5 worm cellular contexts compared by ENCODE assay signal in the genomic region with DNA sequence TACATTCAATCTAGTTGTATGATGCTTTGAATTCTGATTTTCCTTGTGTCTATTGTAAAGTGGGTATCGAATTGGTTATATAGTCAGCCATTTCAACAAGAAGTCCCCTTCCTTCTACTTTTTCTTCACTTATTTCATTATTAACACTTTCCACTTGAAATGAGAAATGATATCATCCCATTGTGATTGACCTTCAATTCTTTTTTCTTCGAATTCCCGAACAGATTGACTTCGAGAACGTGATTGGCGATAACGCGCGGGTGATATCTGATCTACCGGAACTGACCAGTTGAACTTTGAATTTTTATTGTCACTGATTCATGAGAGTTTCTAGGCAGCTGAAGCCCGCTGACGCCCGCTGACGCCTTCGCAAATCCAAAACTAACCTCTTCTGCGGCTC.
TF ChIP-seq lines count a peak whose summit lies in the region.

No protein-coding gene starts in this region.

TF ChIP-seq in whole organism, L1 larva, 84 proteins besides CTCF, POLR2A, EP300 and RAD21:
- TF ChIP-seq nhr-85 (tag; lab: Kevin White, UChicago) (peak; percentile 44), blmp-1 (tag; optimal IDR thresholded peaks at IDR 0.05; lab: Kevin White, UChicago) (peak; percentile 34), snu-23 (GFP tag; optimal IDR thresholded peaks at IDR 0.05; lab: Kevin White, UChicago) (no peak), nhr-20 (tag; optimal IDR thresholded peaks at IDR 0.05; lab: Kevin White, UChicago) (peak; percentile 15)
TF ChIP-seq in whole organism, L1 larva: peak in this region for 3.

TF ChIP-seq in whole organism, L2 larva, 48 proteins besides CTCF, POLR2A, EP300 and RAD21:
- TF ChIP-seq elt-1 (tag; optimal IDR thresholded peaks at IDR 0.05; lab: Kevin White, UChicago) (no peak), sma-9 (GFP tag; optimal IDR thresholded peaks at IDR 0.05; lab: Kevin White, UChicago) (peak; percentile 75), sma-9 (tag; optimal IDR thresholded peaks at IDR 0.05; lab: Kevin White, UChicago) (no peak), ztf-11 (tag; optimal IDR thresholded peaks at IDR 0.05; lab: Kevin White, UChicago) (no peak), unc-62 (GFP tag; optimal IDR thresholded peaks at IDR 0.05; lab: Kevin White, UChicago) (no peak), nhr-21 (tag; optimal IDR thresholded peaks at IDR 0.05; lab: Kevin White, UChicago) (peak; percentile 31), nhr-237 (tag; optimal IDR thresholded peaks at IDR 0.05; lab: Kevin White, UChicago) (no peak), nhr-25 (tag; optimal IDR thresholded peaks at IDR 0.05; lab: Kevin White, UChicago) (peak; percentile 40), C34F6.9 (tag; optimal IDR thresholded peaks at IDR 0.05; lab: Kevin White, UChicago) (no peak), fos-1 (tag; optimal IDR thresholded peaks at IDR 0.05; lab: Kevin White, UChicago) (peak; percentile 1), egl-27 (tag; optimal IDR thresholded peaks at IDR 0.05; lab: Kevin White, UChicago) (no peak), nhr-129 (tag; optimal IDR thresholded peaks at IDR 0.05; lab: Kevin White, UChicago) (no peak), ceh-16 (tag; optimal IDR thresholded peaks at IDR 0.05; lab: Kevin White, UChicago) (no peak)

TF ChIP-seq in whole organism, L3 larva, 47 proteins besides CTCF, POLR2A, EP300 and RAD21:
- TF ChIP-seq tbx-2 (tag; optimal IDR thresholded peaks at IDR 0.05; lab: Kevin White, UChicago) (no peak), nhr-25 (tag; optimal IDR thresholded peaks at IDR 0.05; lab: Kevin White, UChicago) (peak; percentile 25), nhr-23 (tag; optimal IDR thresholded peaks at IDR 0.05; lab: Kevin White, UChicago) (peak; percentile 40), pha-4 (tag; optimal IDR thresholded peaks at IDR 0.05; lab: Kevin White, UChicago) (no peak), nhr-43 (tag; optimal IDR thresholded peaks at IDR 0.05; lab: Kevin White, UChicago; ENCODE audit: poor library complexity, severe bottlenecking) (peak; percentile 29)
TF ChIP-seq in whole organism, L3 larva: peak in this region for 3.

TF ChIP-seq in whole organism, L4 larva, 104 proteins besides CTCF, POLR2A, EP300 and RAD21:
- TF ChIP-seq ztf-11 (tag; optimal IDR thresholded peaks at IDR 0.05; lab: Kevin White, UChicago) (no peak), egl-27 (tag; optimal IDR thresholded peaks at IDR 0.05; lab: Kevin White, UChicago) (no peak), lsy-2 (tag; optimal IDR thresholded peaks at IDR 0.05; lab: Kevin White, UChicago) (no peak), lin-29 (GFP tag; IDR thresholded peaks at IDR 0.05; lab: Robert Waterston, UW) (no peak), saeg-2 (GFP tag; IDR thresholded peaks at IDR 0.05; lab: Robert Waterston, UW) (no peak), tra-1 (GFP tag; IDR thresholded peaks at IDR 0.05; lab: Robert Waterston, UW) (0 out of 2 replicates have a peak, but pooled peaks have one; percentile 28), nhr-237 (tag; optimal IDR thresholded peaks at IDR 0.05; lab: Kevin White, UChicago) (no peak), nhr-48 (tag; optimal IDR thresholded peaks at IDR 0.05; lab: Kevin White, UChicago) (peak; percentile 31), mdl-1 (tag; optimal IDR thresholded peaks at IDR 0.05; lab: Kevin White, UChicago) (peak in 1 of 2 experiments; percentile 22), nhr-102 (tag; optimal IDR thresholded peaks at IDR 0.05; lab: Kevin White, UChicago) (no peak), mxl-3 (GFP tag; optimal IDR thresholded peaks at IDR 0.05; lab: Kevin White, UChicago) (peak; percentile 19), hlh-11 (tag; optimal IDR thresholded peaks at IDR 0.05; lab: Kevin White, UChicago) (peak; percentile 14), hlh-30 (tag; optimal IDR thresholded peaks at IDR 0.05; lab: Kevin White, UChicago; ENCODE audit: insufficient read depth) (peak; percentile 29), nhr-28 (tag; optimal IDR thresholded peaks at IDR 0.05; lab: Kevin White, UChicago) (peak; percentile 63), dmd-6 (GFP tag; IDR thresholded peaks at IDR 0.05; lab: Robert Waterston, UW) (peak; percentile 31)
TF ChIP-seq in whole organism, L4 larva: peak in this region for 8.

TF ChIP-seq in whole organism, young adult, 124 proteins besides CTCF, POLR2A, EP300 and RAD21:
- peak; percentile 40; the same call in 1 of the 2 replicates for TF ChIP-seq C06A6.2 (GFP tag; conservative IDR thresholded peaks at IDR 0.05; lab: Robert Waterston, UW)
- TF ChIP-seq bed-2 (GFP tag; IDR thresholded peaks at IDR 0.05; lab: Robert Waterston, UW): no peak
- TF ChIP-seq lsy-27 (tag; optimal IDR thresholded peaks at IDR 0.05; lab: Kevin White, UChicago; ENCODE audit: borderline replicate concordance, insufficient read depth): no peak
- TF ChIP-seq egl-18 (GFP tag; IDR thresholded peaks at IDR 0.05; lab: Robert Waterston, UW): 0 out of 2 replicates have a peak, but pooled peaks have one; percentile 17
- TF ChIP-seq ztf-18 (tag; optimal IDR thresholded peaks at IDR 0.05; lab: Kevin White, UChicago): no peak
TF ChIP-seq in whole organism, young adult: peak in this region for 2.
